Fruit fly (Drosophila melanogaster) whole organism, prepupa: Measurements from ENCODE around the gene CG34175.

ENCODE experiments used
- Blimp-1 ChIP-seq: fragments of 200-800 bp; sonication (Bioruptor generic); optimal IDR thresholded peaks from 3 replicates; lab custom pipeline; 2017; ENCODE audit warnings: missing biosample characterization, missing genetic modification characterization, mild to moderate bottlenecking, moderate library complexity, missing genetic modification reagents
- CG10631 ChIP-seq: fragments of 200-800 bp; sonication (Bioruptor generic); optimal IDR thresholded peaks from 2 replicates; lab custom pipeline; 2016; ENCODE audit warnings: missing biosample characterization, missing genetic modification characterization
- CG10669 ChIP-seq: fragments of 200-800 bp; sonication (Bioruptor generic); optimal IDR thresholded peaks from 3 replicates; lab custom pipeline; 2018; ENCODE audit warnings: missing biosample characterization, mild to moderate bottlenecking, missing genetic modification characterization, moderate library complexity
- CG3032 ChIP-seq: fragments of 200-800 bp; optimal IDR thresholded peaks from 2 replicates; lab custom pipeline; 2019; ENCODE audit warnings: missing biosample characterization, mild to moderate bottlenecking, missing genetic modification characterization, moderate library complexity
- CG31627 ChIP-seq: fragments of 200-800 bp; sonication (Bioruptor generic); optimal IDR thresholded peaks from 3 replicates; lab custom pipeline; 2016; ENCODE audit warnings: missing biosample characterization, missing genetic modification characterization
- CG4318 ChIP-seq: fragments of 200-800 bp; sonication (Bioruptor generic); optimal IDR thresholded peaks from 3 replicates; lab custom pipeline; 2017; ENCODE audit warnings: missing biosample characterization, mild to moderate bottlenecking, missing genetic modification characterization
- CG6276 ChIP-seq: fragments of 200-800 bp; sonication (Bioruptor generic); optimal IDR thresholded peaks from 2 replicates; lab custom pipeline; 2017; ENCODE audit warnings: missing biosample characterization, mild to moderate bottlenecking, missing genetic modification characterization
- CG6792 ChIP-seq: fragments of 200-800 bp; sonication (Bioruptor generic); optimal IDR thresholded peaks from 3 replicates; lab custom pipeline; 2016; ENCODE audit warnings: missing biosample characterization, missing genetic modification characterization
- CG6808 ChIP-seq: fragments of 200-800 bp; sonication (Bioruptor generic); optimal IDR thresholded peaks from 3 replicates; lab custom pipeline; 2017; ENCODE audit warnings: missing biosample characterization, missing genetic modification characterization, mild to moderate bottlenecking, moderate library complexity, missing genetic modification reagents
- CG8632 ChIP-seq: fragments of 200-800 bp; sonication (Bioruptor generic); optimal IDR thresholded peaks from 3 replicates; lab custom pipeline; 2016; ENCODE audit warnings: missing biosample characterization, missing genetic modification characterization
- Eip93F ChIP-seq: fragments of 200-800 bp; sonication (Bioruptor generic); optimal IDR thresholded peaks from 2 replicates; lab custom pipeline; 2016; ENCODE audit warnings: missing biosample characterization, mild to moderate bottlenecking, missing genetic modification characterization
- Ets21C ChIP-seq: fragments of 200-800 bp; sonication (Bioruptor generic); optimal IDR thresholded peaks from 3 replicates; lab custom pipeline; 2016; ENCODE audit warnings: missing biosample characterization, missing genetic modification characterization
- Ets96B ChIP-seq: fragments of 200-800 bp; optimal IDR thresholded peaks from 2 replicates; lab custom pipeline; 2019; ENCODE audit warnings: missing biosample characterization, mild to moderate bottlenecking, missing genetic modification characterization, moderate library complexity
- Hr4 ChIP-seq: fragments of 200-800 bp; sonication (Bioruptor generic); optimal IDR thresholded peaks from 3 replicates; lab custom pipeline; 2016; ENCODE audit warnings: missing biosample characterization, missing genetic modification characterization
- Sox14 ChIP-seq: fragments of 200-800 bp; sonication (Bioruptor generic); optimal IDR thresholded peaks from 3 replicates; lab custom pipeline; 2016; ENCODE audit warnings: missing biosample characterization, missing genetic modification characterization
- cyc ChIP-seq: fragments of 200-800 bp; sonication (Bioruptor generic); optimal IDR thresholded peaks from 3 replicates; lab custom pipeline; 2016; ENCODE audit warnings: missing biosample characterization, missing genetic modification characterization
- esn ChIP-seq: fragments of 200-800 bp; sonication (Bioruptor generic); optimal IDR thresholded peaks from 2 replicates; lab custom pipeline; 2016; ENCODE audit warnings: missing biosample characterization, mild to moderate bottlenecking, missing genetic modification characterization, moderate library complexity
- fd59A ChIP-seq: fragments of 200-800 bp; sonication (Bioruptor generic); optimal IDR thresholded peaks from 2 replicates; lab custom pipeline; 2017; ENCODE audit warnings: missing biosample characterization, mild to moderate bottlenecking, missing genetic modification characterization, missing genetic modification reagents
- fkh ChIP-seq: fragments of 200-800 bp; sonication (Bioruptor generic); optimal IDR thresholded peaks from 3 replicates; lab custom pipeline; 2017; ENCODE audit warnings: missing biosample characterization, mild to moderate bottlenecking, missing genetic modification characterization, moderate library complexity
- lz ChIP-seq: fragments of 200-800 bp; sonication (Bioruptor generic); optimal IDR thresholded peaks from 3 replicates; lab custom pipeline; 2016; ENCODE audit warnings: missing biosample characterization, missing genetic modification characterization
- pdm3 ChIP-seq: fragments of 200-800 bp; sonication (Bioruptor generic); optimal IDR thresholded peaks from 3 replicates; lab custom pipeline; 2016; ENCODE audit warnings: missing biosample characterization, missing genetic modification characterization
- salr ChIP-seq, 2 experiments: fragments of 200-800 bp; sonication (Bioruptor generic); optimal IDR thresholded peaks; 3 replicates each; lab custom pipeline; 2016 to 2018; ENCODE audit warnings: missing biosample characterization in 2 of 2, missing genetic modification characterization in 2 of 2, mild to moderate bottlenecking in 1 of 2
- svp ChIP-seq: fragments of 200-800 bp; sonication (Bioruptor generic); peaks from one replicate; lab custom pipeline; 2016; ENCODE audit warnings: missing biosample characterization, missing genetic modification characterization
- topi ChIP-seq: fragments of 200-800 bp; sonication (Bioruptor generic); optimal IDR thresholded peaks from 3 replicates; lab custom pipeline; 2016; ENCODE audit warnings: missing biosample characterization, missing genetic modification characterization
- vri ChIP-seq: fragments of 200-800 bp; sonication (Bioruptor generic); optimal IDR thresholded peaks from 3 replicates; lab custom pipeline; 2016; ENCODE audit warnings: missing biosample characterization, mild to moderate bottlenecking, missing genetic modification characterization

Gene CG34175

dm6 chr2L:3356193-3356645 lies 41.6 kb upstream of the CG34175 start (continued):
- peak; percentile 31 for TF ChIP-seq CG6792 (GFP tag; lab: Kevin White, UChicago)

- no peak for TF ChIP-seq CG4318 (GFP tag; lab: Kevin White, UChicago)
- TF ChIP-seq Eip93F (GFP tag; lab: Kevin White, UChicago), result peak; percentile 92
- peak; percentile 6 for TF ChIP-seq vri (GFP tag; lab: Kevin White, UChicago)
- no peak for TF ChIP-seq cyc
- no peak for TF ChIP-seq salr (GFP tag; optimal IDR thresholded peaks at IDR 0.05; lab: Kevin White, UChicago)
- TF ChIP-seq lz (GFP tag; lab: Kevin White, UChicago), result no peak
- TF ChIP-seq svp (GFP tag; lab: Kevin White, UChicago), result peak; percentile 83
- TF ChIP-seq CG6276 (GFP tag; lab: Kevin White, UChicago), result no peak
- no peak for TF ChIP-seq fkh (GFP tag; lab: Kevin White, UChicago)
- TF ChIP-seq, all 60 proteins: peak for 3
These were observed 40.8 kb upstream of the CG34175 start, which contains the start of gene CG8838 for dm6 chr2L:3356790-3357696. TSS of gene CG8838 (plus strand) at chr2L:3357646.

- TF ChIP-seq Ets96B (no peak), Blimp-1 (GFP tag; lab: Kevin White, UChicago) (no peak), Sox14 (no peak)
These were observed 36.0 kb upstream of the CG34175 start for dm6 chr2L:3361821-3362220.

dm6 chr2L:3366043-3366679 lies 31.7 kb upstream of the CG34175 start:
- TF ChIP-seq vri (GFP tag; lab: Kevin White, UChicago) (peak; percentile 35), fd59A (GFP tag; lab: Kevin White, UChicago) (no peak), fkh (GFP tag; lab: Kevin White, UChicago) (peak; percentile 64)

- no peak for TF ChIP-seq Hr4 (GFP tag; lab: Kevin White, UChicago)
- TF ChIP-seq topi (GFP tag; lab: Kevin White, UChicago), result no peak
These were observed 29.4 kb upstream of the CG34175 start for dm6 chr2L:3368425-3368824.

- TF ChIP-seq svp (GFP tag; lab: Kevin White, UChicago) (peak; percentile 8), CG10669 (GFP tag; lab: Kevin White, UChicago) (no peak), fkh (GFP tag; lab: Kevin White, UChicago) (peak; percentile 17), CG8632 (peak; percentile 1), vri (GFP tag; lab: Kevin White, UChicago) (peak; percentile 17), salr (GFP tag; optimal IDR thresholded peaks at IDR 0.05; lab: Kevin White, UChicago) (no peak), CG3032 (tag; lab: Kevin White, UChicago) (no peak), CG6808 (GFP tag; lab: Kevin White, UChicago) (no peak), Ets21C (GFP tag; lab: Kevin White, UChicago) (no peak), CG10631 (GFP tag; lab: Kevin White, UChicago) (no peak), esn (GFP tag; lab: Kevin White, UChicago) (no peak), CG31627 (GFP tag; lab: Kevin White, UChicago) (no peak)
These were observed 28.7 kb upstream of the CG34175 start for dm6 chr2L:3369083-3369653.

- TF ChIP-seq svp (GFP tag; lab: Kevin White, UChicago), result peak; percentile 97
- no peak for TF ChIP-seq pdm3 (GFP tag; lab: Kevin White, UChicago)
These were observed 28.0 kb upstream of the CG34175 start for dm6 chr2L:3369822-3370221.
